Worm (Caenorhabditis elegans): ENCODE results near the gene srw-41.

DNA sequence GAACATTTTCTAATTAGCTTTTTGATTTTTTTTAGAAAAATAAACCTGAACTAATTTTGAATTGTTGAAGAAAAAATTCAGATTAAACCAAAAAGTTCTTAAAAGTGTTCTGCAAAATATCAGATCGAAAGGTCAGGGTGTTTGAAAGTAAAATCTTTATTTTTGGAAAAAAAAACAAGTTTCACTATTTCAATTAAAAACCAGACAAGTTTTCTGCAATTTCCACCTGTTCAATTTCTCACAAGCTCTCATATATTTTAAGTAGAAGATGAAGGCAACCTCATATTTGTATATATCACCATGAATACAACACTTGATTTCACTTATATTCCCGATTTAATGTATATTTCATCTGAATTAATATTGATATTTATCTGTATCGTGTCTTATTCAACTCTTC is 10.1 kb upstream of the srw-41 start, which contains the start of gene srz-102:
- no peak for TF ChIP-seq F13H6.1 (tag; optimal IDR thresholded peaks at IDR 0.05)
- no peak for TF ChIP-seq fkh-10 (GFP tag; optimal IDR thresholded peaks at IDR 0.05)
- TF ChIP-seq sox-4 (tag; optimal IDR thresholded peaks at IDR 0.05) = no peak
- TF ChIP-seq pax-1 (tag; optimal IDR thresholded peaks at IDR 0.05) = no peak
- TF ChIP-seq lin-11 (tag; optimal IDR thresholded peaks at IDR 0.05) = no peak
- no peak for TF ChIP-seq mec-3 (tag; optimal IDR thresholded peaks at IDR 0.05; ENCODE audit: borderline replicate concordance)
- TF ChIP-seq npax-4 (tag; optimal IDR thresholded peaks at IDR 0.05) = no peak
- no peak for TF ChIP-seq pha-4 (tag; optimal IDR thresholded peaks at IDR 0.05)
- no peak for TF ChIP-seq tbx-2 (tag; optimal IDR thresholded peaks at IDR 0.05)
